Worm (Caenorhabditis elegans): ENCODE measurements around the gene Y49F6B.2.
A peak's percentile ranks its signal among the peaks of the same experiment; 100 is the strongest.
"Not testable (repeated sequence)": the region's sequence is repeated elsewhere in the genome, so short reads cannot be mapped to it uniquely, and the experiment has no call there.

The Y49F6B.2 gene

ce11 chrII:3502520-3503323 is at the start of gene Y49F6B.2, which contains the start of gene col-71:
Y49F6B.2 (plus strand) TSS chrII:3502968.
col-71 (minus strand) TSS chrII:3502570.
- TF ChIP-seq klf-2 (GFP tag; conservative IDR thresholded peaks at IDR 0.05) (peak; percentile 63; the same call in 1 of the 2 replicates), ztf-29 (GFP tag; IDR thresholded peaks at IDR 0.05) (no peak), tab-1 (GFP tag; IDR thresholded peaks at IDR 0.05) (no peak), T22C8.4 (GFP tag; IDR thresholded peaks at IDR 0.05) (peak; percentile 49; the same call in 1 of the 2 replicates), med-1 (GFP tag; optimal IDR thresholded peaks at IDR 0.05; ENCODE audit: insufficient read depth) (no peak), ref-1 (GFP tag; conservative IDR thresholded peaks at IDR 0.05) (no peak), flt-1 (GFP tag; IDR thresholded peaks at IDR 0.05) (peak; percentile 60; the same call in 1 of the 2 replicates), cog-1 (tag; optimal IDR thresholded peaks at IDR 0.05) (peak; percentile 51), ztf-23 (GFP tag; IDR thresholded peaks at IDR 0.05) (peak; percentile 62; the same call in 1 of the 2 replicates)

- TF ChIP-seq ref-1 (GFP tag; conservative IDR thresholded peaks at IDR 0.05): no peak
- TF ChIP-seq ztf-29 (GFP tag; IDR thresholded peaks at IDR 0.05): no peak
- no peak for TF ChIP-seq T22C8.4 (GFP tag; IDR thresholded peaks at IDR 0.05)
- TF ChIP-seq med-1 (GFP tag; optimal IDR thresholded peaks at IDR 0.05; ENCODE audit: insufficient read depth): no peak
- no peak for TF ChIP-seq klf-2 (GFP tag; conservative IDR thresholded peaks at IDR 0.05)
- TF ChIP-seq ztf-23 (GFP tag; IDR thresholded peaks at IDR 0.05): no peak
- TF ChIP-seq tab-1 (GFP tag; IDR thresholded peaks at IDR 0.05): no peak
- TF ChIP-seq flt-1 (GFP tag; IDR thresholded peaks at IDR 0.05): no peak
- TF ChIP-seq cog-1 (tag; optimal IDR thresholded peaks at IDR 0.05): no peak
These were observed 49.2 kb upstream of the Y49F6B.2 start, which contains the start of gene C16C8.11 for ce11 chrII:3453521-3453920. C16C8.11 (plus strand) TSS chrII:3453708.

ce11 chrII:3458209-3458608 is 44.6 kb upstream of the Y49F6B.2 start, which contains the start of the genes C16C8.26 and C16C8.19:
C16C8.26 (minus strand) TSS chrII:3458309.
C16C8.19 (plus strand) TSS chrII:3458487.
- no peak for TF ChIP-seq cog-1 (tag; optimal IDR thresholded peaks at IDR 0.05)
- TF ChIP-seq ztf-23 (GFP tag; IDR thresholded peaks at IDR 0.05): no peak
- no peak for TF ChIP-seq T22C8.4 (GFP tag; IDR thresholded peaks at IDR 0.05)
- no peak; the same call in 1 of the 2 replicates for TF ChIP-seq ztf-29 (GFP tag; IDR thresholded peaks at IDR 0.05)
- TF ChIP-seq klf-2 (GFP tag; conservative IDR thresholded peaks at IDR 0.05): no peak
- TF ChIP-seq ref-1 (GFP tag; conservative IDR thresholded peaks at IDR 0.05): no peak
- no peak for TF ChIP-seq tab-1 (GFP tag; IDR thresholded peaks at IDR 0.05)
- TF ChIP-seq flt-1 (GFP tag; IDR thresholded peaks at IDR 0.05): no peak
- no peak for TF ChIP-seq med-1 (GFP tag; optimal IDR thresholded peaks at IDR 0.05; ENCODE audit: insufficient read depth)

ce11 chrII:3459199-3459598 is 43.6 kb upstream of the Y49F6B.2 start:
- TF ChIP-seq ztf-23 (GFP tag; IDR thresholded peaks at IDR 0.05): no peak
- TF ChIP-seq ref-1 (GFP tag; conservative IDR thresholded peaks at IDR 0.05): no peak
- no peak for TF ChIP-seq flt-1 (GFP tag; IDR thresholded peaks at IDR 0.05)
- no peak for TF ChIP-seq tab-1 (GFP tag; IDR thresholded peaks at IDR 0.05)
- no peak for TF ChIP-seq ztf-29 (GFP tag; IDR thresholded peaks at IDR 0.05)
- TF ChIP-seq klf-2 (GFP tag; conservative IDR thresholded peaks at IDR 0.05): no peak
- no peak for TF ChIP-seq T22C8.4 (GFP tag; IDR thresholded peaks at IDR 0.05)
- no peak for TF ChIP-seq cog-1 (tag; optimal IDR thresholded peaks at IDR 0.05)
- no peak for TF ChIP-seq med-1 (GFP tag; optimal IDR thresholded peaks at IDR 0.05; ENCODE audit: insufficient read depth)

- no peak for TF ChIP-seq ztf-23 (GFP tag; IDR thresholded peaks at IDR 0.05)
- no peak for TF ChIP-seq flt-1 (GFP tag; IDR thresholded peaks at IDR 0.05)
- TF ChIP-seq ref-1 (GFP tag; conservative IDR thresholded peaks at IDR 0.05): no peak
- TF ChIP-seq med-1 (GFP tag; optimal IDR thresholded peaks at IDR 0.05; ENCODE audit: insufficient read depth): no peak
- no peak for TF ChIP-seq klf-2 (GFP tag; conservative IDR thresholded peaks at IDR 0.05)
- no peak for TF ChIP-seq ztf-29 (GFP tag; IDR thresholded peaks at IDR 0.05)
- no peak for TF ChIP-seq tab-1 (GFP tag; IDR thresholded peaks at IDR 0.05)
- no peak for TF ChIP-seq cog-1 (tag; optimal IDR thresholded peaks at IDR 0.05)
- TF ChIP-seq T22C8.4 (GFP tag; IDR thresholded peaks at IDR 0.05): no peak
These were observed 42.7 kb upstream of the Y49F6B.2 start, which contains the start of gene C16C8.7 for ce11 chrII:3460048-3460447. C16C8.7 (minus strand) TSS chrII:3460148.

ce11 chrII:3461586-3461985 is 41.2 kb upstream of the Y49F6B.2 start, which contains the start of gene C16C8.8:
C16C8.8 (minus strand) TSS chrII:3461686.
- TF ChIP-seq T22C8.4 (GFP tag; IDR thresholded peaks at IDR 0.05): no peak

- TF ChIP-seq klf-2 (GFP tag; conservative IDR thresholded peaks at IDR 0.05) (no peak), ztf-29 (GFP tag; IDR thresholded peaks at IDR 0.05) (no peak), flt-1 (GFP tag; IDR thresholded peaks at IDR 0.05) (no peak)
These were observed 39.7 kb upstream of the Y49F6B.2 start, which contains the start of gene C16C8.9 for ce11 chrII:3463097-3463496. C16C8.9 (minus strand) TSS chrII:3463197.

- TF ChIP-seq T22C8.4, flt-1, tab-1 (GFP tag; IDR thresholded peaks at IDR 0.05): not testable (repeated sequence)
These were observed 38.2 kb upstream of the Y49F6B.2 start, which contains the start of gene C16C8.10 for ce11 chrII:3464580-3464979. C16C8.10 (minus strand) TSS chrII:3464680.

ce11 chrII:3470549-3470948 is 32.2 kb upstream of the Y49F6B.2 start, which contains the start of gene Y49F6B.20:
Y49F6B.20 (minus strand) TSS chrII:3470649.
- TF ChIP-seq med-1 (GFP tag; optimal IDR thresholded peaks at IDR 0.05; ENCODE audit: insufficient read depth) (no peak), tab-1 (GFP tag; IDR thresholded peaks at IDR 0.05) (no peak), ref-1 (GFP tag; conservative IDR thresholded peaks at IDR 0.05) (no peak), ztf-29 (GFP tag; IDR thresholded peaks at IDR 0.05) (no peak), flt-1 (GFP tag; IDR thresholded peaks at IDR 0.05) (no peak), cog-1 (tag; optimal IDR thresholded peaks at IDR 0.05) (no peak), T22C8.4 (GFP tag; IDR thresholded peaks at IDR 0.05) (no peak), klf-2 (GFP tag; conservative IDR thresholded peaks at IDR 0.05) (no peak), ztf-23 (GFP tag; IDR thresholded peaks at IDR 0.05) (no peak)

Measured in whole organism, midembryonic.